Worm (Caenorhabditis elegans) whole organism, early embryonic: ENCODE data around the gene acl-9.

Experiments
- B0310.2 ChIP-seq: sonication (generic microtip); optimal IDR thresholded peaks from 2 replicates; lab custom pipeline; 2016; ENCODE audit warnings: mild to moderate bottlenecking, missing genetic modification characterization, missing compliant biosample characterization
- F13C5.2 ChIP-seq: sonication (generic microtip); optimal IDR thresholded peaks from 2 replicates; lab custom pipeline; 2017; ENCODE audit warnings: mild to moderate bottlenecking, missing genetic modification characterization, inconsistent platforms, missing compliant biosample characterization
- aly-1 ChIP-seq: sonication (generic microtip); optimal IDR thresholded peaks from 2 replicates; lab custom pipeline; 2016; ENCODE audit warnings: missing genetic modification characterization, missing compliant biosample characterization
- ama-1 ChIP-seq: fragments of 150-350 bp; optimal IDR thresholded peaks from 2 replicates; lab custom pipeline; 2014
- ceh-13 ChIP-seq: fragments of 200-800 bp; sonication (Bioruptor generic); optimal IDR thresholded peaks from 2 replicates; lab custom pipeline; 2018; ENCODE audit warnings: mild to moderate bottlenecking, missing genetic modification characterization, missing compliant biosample characterization
- ceh-36 ChIP-seq: sonication (generic microtip); optimal IDR thresholded peaks from 2 replicates; lab custom pipeline; 2016; ENCODE audit warnings: missing genetic modification characterization, inconsistent platforms, missing compliant biosample characterization
- ets-7 ChIP-seq: sonication (generic microtip); optimal IDR thresholded peaks from 2 replicates; lab custom pipeline; 2016; ENCODE audit warnings: missing genotype, missing genetic modification characterization, missing compliant biosample characterization
- flt-1 ChIP-seq: fragments of 200-800 bp; sonication (Bioruptor generic); IDR thresholded peaks from 2 replicates; pipeline ENCODE4 v1.3.6; 2022; ENCODE audit warnings: missing genetic modification characterization, missing compliant biosample characterization
- hmbx-1 ChIP-seq: sonication (generic microtip); optimal IDR thresholded peaks from 2 replicates; lab custom pipeline; 2016; ENCODE audit warnings: mild to moderate bottlenecking, missing genetic modification characterization, missing compliant biosample characterization
- hmg-4 ChIP-seq: fragments of 200-800 bp; sonication (Bioruptor generic); optimal IDR thresholded peaks from 2 replicates; lab custom pipeline; 2018; ENCODE audit warnings: mild to moderate bottlenecking, missing genetic modification characterization, missing compliant biosample characterization
- hnd-1 ChIP-seq: sonication (generic microtip); optimal IDR thresholded peaks from 2 replicates; lab custom pipeline; 2016; ENCODE audit warnings: missing genetic modification characterization, missing compliant biosample characterization
- pes-1 ChIP-seq: fragments of 200-800 bp; sonication (Bioruptor generic); IDR thresholded peaks from 2 replicates; pipeline ENCODE4 v1.3.6; 2022; ENCODE audit warnings: missing genetic modification reagents, missing genetic modification characterization, missing compliant biosample characterization
- scrt-1 ChIP-seq: fragments of 200-800 bp; sonication (Bioruptor generic); IDR thresholded peaks from 2 replicates; pipeline ENCODE4 v1.3.6; 2022; ENCODE audit warnings: missing genetic modification characterization, missing compliant biosample characterization
- sea-1 ChIP-seq: fragments of 200-800 bp; sonication (Bioruptor generic); conservative IDR thresholded peaks from 2 replicates; pipeline ENCODE4 v1.3.6; 2022; ENCODE audit warnings: missing genetic modification characterization, missing compliant biosample characterization
- tbx-11 ChIP-seq: fragments of 200-800 bp; sonication (Bioruptor generic); IDR thresholded peaks from 2 replicates; pipeline ENCODE4 v1.3.6; 2022; ENCODE audit warnings: missing genetic modification characterization, missing compliant biosample characterization
- tbx-37 ChIP-seq: fragments of 200-800 bp; sonication (Bioruptor generic); conservative IDR thresholded peaks from 2 replicates; pipeline ENCODE4 v1.3.6; 2022; ENCODE audit warnings: missing genetic modification reagents, missing genetic modification characterization, missing compliant biosample characterization
- tra-4 ChIP-seq: sonication (generic microtip); optimal IDR thresholded peaks from 2 replicates; lab custom pipeline; 2017; ENCODE audit warnings: missing genetic modification characterization, missing compliant biosample characterization

acl-9 gene

ce11 chrV:6453122-6453521 lies at the start of gene acl-9:
Gene acl-9 (plus strand): TSS chrV:6453226.
- TF ChIP-seq scrt-1 (GFP tag; lab: Robert Waterston, UW) (no peak), B0310.2 (tag; lab: Kevin White, UChicago) (no peak), ceh-13 (GFP tag; lab: Kevin White, UChicago) (no peak), flt-1 (GFP tag; lab: Robert Waterston, UW) (no peak), pes-1 (GFP tag; lab: Robert Waterston, UW) (no peak), ets-7 (no peak), ama-1 (no peak), ceh-36 (tag; lab: Kevin White, UChicago) (no peak), aly-1 (tag; lab: Kevin White, UChicago) (no peak), hnd-1 (no peak), F13C5.2 (tag; lab: Kevin White, UChicago) (no peak), tbx-11 (GFP tag; lab: Robert Waterston, UW) (no peak), sea-1 (no peak)

- TF ChIP-seq scrt-1 (GFP tag; lab: Robert Waterston, UW) = no peak
- no peak for TF ChIP-seq F13C5.2 (tag; lab: Kevin White, UChicago)
- TF ChIP-seq ceh-36 (tag; lab: Kevin White, UChicago) = no peak
- no peak for TF ChIP-seq tra-4 (tag; lab: Kevin White, UChicago)
- no peak for TF ChIP-seq hmg-4 (GFP tag; lab: Kevin White, UChicago)
- no peak for TF ChIP-seq hnd-1
- TF ChIP-seq ceh-13 (GFP tag; lab: Kevin White, UChicago) = no peak
- TF ChIP-seq tbx-37 (GFP tag; lab: Robert Waterston, UW) = no peak
These were observed 45.4 kb upstream of the acl-9 start for ce11 chrV:6407587-6407986.

- no peak for TF ChIP-seq aly-1 (tag; lab: Kevin White, UChicago)
These were observed 44.2 kb upstream of the acl-9 start, which contains the start of gene bcf-1 for ce11 chrV:6408733-6409227. Gene bcf-1 (minus strand): TSS chrV:6408783.

ce11 chrV:6411161-6411560 lies 41.9 kb upstream of the acl-9 start:
- TF ChIP-seq ceh-36 (tag; lab: Kevin White, UChicago) (no peak), ceh-13 (GFP tag; lab: Kevin White, UChicago) (no peak), ama-1 (no peak), tbx-11 (GFP tag; lab: Robert Waterston, UW) (no peak), hmbx-1 (tag; lab: Kevin White, UChicago) (no peak), scrt-1 (GFP tag; lab: Robert Waterston, UW) (no peak), ets-7 (no peak), tbx-37 (GFP tag; lab: Robert Waterston, UW) (no peak), hmg-4 (GFP tag; lab: Kevin White, UChicago) (no peak), aly-1 (tag; lab: Kevin White, UChicago) (no peak), tra-4 (tag; lab: Kevin White, UChicago) (no peak), flt-1 (GFP tag; lab: Robert Waterston, UW) (no peak), hnd-1 (no peak), sea-1 (no peak), F13C5.2 (tag; lab: Kevin White, UChicago) (no peak)

ce11 chrV:6413057-6413456 lies 40.0 kb upstream of the acl-9 start:
- TF ChIP-seq sea-1 (no peak), scrt-1 (GFP tag; lab: Robert Waterston, UW) (no peak)

- TF ChIP-seq ama-1 (no peak), flt-1 (GFP tag; lab: Robert Waterston, UW) (no peak), hnd-1 (no peak), tbx-37 (GFP tag; lab: Robert Waterston, UW) (no peak), F13C5.2 (tag; lab: Kevin White, UChicago) (no peak), tbx-11 (GFP tag; lab: Robert Waterston, UW) (no peak), B0310.2 (tag; lab: Kevin White, UChicago) (no peak), hmg-4 (GFP tag; lab: Kevin White, UChicago) (no peak), ceh-36 (tag; lab: Kevin White, UChicago) (no peak), sea-1 (no peak), hmbx-1 (tag; lab: Kevin White, UChicago) (no peak), pes-1 (GFP tag; lab: Robert Waterston, UW) (no peak), aly-1 (tag; lab: Kevin White, UChicago) (no peak), tra-4 (tag; lab: Kevin White, UChicago) (no peak), ets-7 (no peak), ceh-13 (GFP tag; lab: Kevin White, UChicago) (no peak), scrt-1 (GFP tag; lab: Robert Waterston, UW) (no peak)
These were observed 38.6 kb upstream of the acl-9 start for ce11 chrV:6414469-6414868.

- TF ChIP-seq aly-1 (tag; lab: Kevin White, UChicago) (no peak), tbx-37 (GFP tag; lab: Robert Waterston, UW) (no peak), hmbx-1 (tag; lab: Kevin White, UChicago) (no peak), hnd-1 (no peak), flt-1 (GFP tag; lab: Robert Waterston, UW) (no peak), ceh-36 (tag; lab: Kevin White, UChicago) (no peak), F13C5.2 (tag; lab: Kevin White, UChicago) (no peak), ets-7 (no peak), ceh-13 (GFP tag; lab: Kevin White, UChicago) (no peak), ama-1 (no peak), B0310.2 (tag; lab: Kevin White, UChicago) (no peak), hmg-4 (GFP tag; lab: Kevin White, UChicago) (no peak), sea-1 (no peak), scrt-1 (GFP tag; lab: Robert Waterston, UW) (no peak), tbx-11 (GFP tag; lab: Robert Waterston, UW) (no peak), tra-4 (tag; lab: Kevin White, UChicago) (no peak), pes-1 (GFP tag; lab: Robert Waterston, UW) (no peak)
These were observed 38.0 kb upstream of the acl-9 start, which contains the start of gene cht-6 for ce11 chrV:6414985-6415384. Gene cht-6 (plus strand): TSS chrV:6414993.
